Worm (Caenorhabditis elegans) whole organism, L3 larva: ENCODE data around the gene best-18.

Experiments used
- ama-1 ChIP-seq: fragments of 150-350 bp; optimal IDR thresholded peaks from 2 replicates; lab custom pipeline; 2018
- lin-39 ChIP-seq: fragments of 150-350 bp; optimal IDR thresholded peaks from 2 replicates; lab custom pipeline; 2018; ENCODE audit warnings: missing biosample characterization, missing genetic modification reagents, missing genetic modification characterization
- tbx-2 ChIP-seq: sonication (generic microtip); optimal IDR thresholded peaks from 2 replicates; lab custom pipeline; 2016; ENCODE audit warnings: mild to moderate bottlenecking, missing genetic modification characterization, missing compliant biosample characterization
- ztf-11 ChIP-seq: fragments of 150-350 bp; optimal IDR thresholded peaks from 2 replicates; lab custom pipeline; 2014; ENCODE audit warnings: missing biosample characterization, missing genetic modification characterization

DNA sequence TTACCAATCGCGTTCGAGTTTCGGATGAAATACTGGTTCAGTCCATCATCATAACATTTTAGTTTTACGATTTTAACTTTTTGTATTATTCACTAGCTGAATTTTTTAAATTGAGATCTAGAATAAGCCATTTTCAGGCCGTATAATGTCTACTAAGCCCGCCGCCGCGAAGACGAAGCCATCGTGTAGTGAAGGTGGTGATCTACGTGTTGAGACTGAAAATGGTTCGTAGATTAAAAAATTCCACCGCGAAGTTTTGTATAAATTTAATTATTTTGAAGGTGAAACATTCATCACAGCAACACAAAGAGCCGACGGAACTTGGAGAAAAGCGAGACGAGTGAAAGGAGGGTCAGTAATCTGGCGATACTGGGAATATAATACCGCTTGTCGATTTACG, 2.5 kb upstream of the best-18 start, which contains the start of gene T20G5.9:
- TF ChIP-seq lin-39 (tag; lab: Kevin White, UChicago) (no peak), ama-1 (lab: Kevin White, UChicago) (peak; percentile 33), tbx-2 (tag; lab: Kevin White, UChicago) (no peak), ztf-11 (tag; lab: Kevin White, UChicago) (no peak)
